Fruit fly (Drosophila melanogaster) whole organism, adult: ENCODE data around the gene bcn92.

Experiments used
- CG11617 ChIP-seq: fragments of 200-800 bp; sonication (Bioruptor generic); optimal IDR thresholded peaks from 2 replicates; lab custom pipeline; 2017; ENCODE audit warnings: mild to moderate bottlenecking, missing biosample characterization, missing genetic modification reagents, missing genetic modification characterization
- CG1620 ChIP-seq: fragments of 200-800 bp; sonication (Bioruptor generic); optimal IDR thresholded peaks from 2 replicates; lab custom pipeline; 2016; ENCODE audit warnings: missing biosample characterization, missing genetic modification characterization
- CG7101 ChIP-seq: fragments of 200-800 bp; sonication (Bioruptor generic); optimal IDR thresholded peaks from 2 replicates; lab custom pipeline; 2018; ENCODE audit warnings: missing biosample characterization, mild to moderate bottlenecking, missing genetic modification characterization, moderate library complexity
- Mnt ChIP-seq: fragments of 200-800 bp; sonication (Bioruptor generic); optimal IDR thresholded peaks from 2 replicates; lab custom pipeline; 2016; ENCODE audit warnings: missing biosample characterization, mild to moderate bottlenecking, missing genetic modification characterization
- ovo ChIP-seq: fragments of 200-800 bp; sonication (Bioruptor generic); optimal IDR thresholded peaks from 2 replicates; lab custom pipeline; 2016; ENCODE audit warnings: missing biosample characterization, missing genetic modification characterization
- tj ChIP-seq: fragments of 200-800 bp; sonication (Bioruptor generic); optimal IDR thresholded peaks from 3 replicates; lab custom pipeline; 2017; ENCODE audit warnings: missing biosample characterization, mild to moderate bottlenecking, missing genetic modification characterization, moderate library complexity

DNA sequence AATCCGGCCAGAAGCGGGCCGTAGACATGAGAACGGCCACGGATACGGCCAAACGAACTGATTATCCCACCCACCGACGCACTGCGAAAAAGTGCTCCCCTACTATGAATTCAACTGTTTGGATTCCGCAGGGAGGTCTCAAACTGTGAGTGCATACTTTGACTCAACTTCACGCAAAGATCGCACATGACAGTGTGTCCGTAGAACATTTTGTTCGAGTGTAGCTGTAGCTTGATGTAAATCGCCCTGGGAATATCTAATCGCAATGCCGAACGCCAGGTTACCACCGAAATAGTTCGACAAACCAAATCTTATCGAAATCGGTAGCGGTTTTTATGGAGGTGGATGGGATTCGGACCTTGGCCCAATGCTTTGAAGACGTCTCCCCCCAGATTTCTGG, 11.6 kb upstream of the bcn92 start:
- no peak for TF ChIP-seq ovo (GFP tag; lab: Kevin White, UChicago)
- TF ChIP-seq CG1620: no peak
- TF ChIP-seq CG7101 (tag; lab: Kevin White, UChicago): no peak
- no peak for TF ChIP-seq tj (GFP tag; lab: Kevin White, UChicago)
- no peak for TF ChIP-seq CG11617 (GFP tag; lab: Kevin White, UChicago)
- TF ChIP-seq Mnt (GFP tag; lab: Kevin White, UChicago): no peak
